Fruit fly (Drosophila melanogaster) whole organism, pupa: Measurements from ENCODE around the gene CG2608.

Experiments used
- CG10348 ChIP-seq: fragments of 200-800 bp; sonication (Bioruptor generic); IDR thresholded peaks from 2 replicates; pipeline ENCODE4 v1.3.6; 2022; ENCODE audit warnings: missing biosample characterization, missing genetic modification characterization
- CG12605 ChIP-seq: fragments of 200-800 bp; sonication (Bioruptor generic); IDR thresholded peaks from 2 replicates; pipeline ENCODE4 v1.3.6; 2022; ENCODE audit warnings: missing biosample characterization, missing genetic modification characterization
- CG17806 ChIP-seq: fragments of 200-800 bp; sonication (Bioruptor generic); optimal IDR thresholded peaks from 2 replicates; lab custom pipeline; 2018; ENCODE audit warnings: missing biosample characterization, mild to moderate bottlenecking, missing genetic modification characterization, moderate library complexity
- CG34367 ChIP-seq: fragments of 200-800 bp; sonication (Bioruptor generic); optimal IDR thresholded peaks from 2 replicates; lab custom pipeline; 2018; ENCODE audit warnings: missing biosample characterization, mild to moderate bottlenecking, missing genetic modification characterization
- CG4496 ChIP-seq: fragments of 200-800 bp; sonication (Bioruptor generic); IDR thresholded peaks from 3 replicates; pipeline ENCODE4 v1.3.6; 2022; ENCODE audit warnings: missing biosample characterization, missing genetic modification characterization
- D1 ChIP-seq: fragments of 200-800 bp; sonication (Bioruptor generic); optimal IDR thresholded peaks from 2 replicates; lab custom pipeline; 2018; ENCODE audit warnings: missing biosample characterization, mild to moderate bottlenecking, missing genetic modification characterization, moderate library complexity
- Ets98B ChIP-seq: fragments of 200-800 bp; sonication (Bioruptor generic); IDR thresholded peaks from 2 replicates; pipeline ENCODE4 v1.3.6; 2022; ENCODE audit warnings: missing biosample characterization, missing genetic modification characterization

dm6 chr2L:20682136-20682733 is 36.6 kb downstream of the CG2608 start, which contains the start of gene CG2617:
- TF ChIP-seq CG4496 (GFP tag; lab: Robert Waterston, UW) (no peak), CG10348 (no peak), CG34367 (tag; lab: Kevin White, UChicago) (no peak), Ets98B (GFP tag; lab: Robert Waterston, UW) (no peak), CG12605 (GFP tag; lab: Robert Waterston, UW) (no peak), D1 (tag; lab: Kevin White, UChicago) (no peak), CG17806 (tag; lab: Kevin White, UChicago) (no peak)
